Worm (Caenorhabditis elegans): Measurements from ENCODE around the gene srsx-17.

Gene srsx-17

DNA sequence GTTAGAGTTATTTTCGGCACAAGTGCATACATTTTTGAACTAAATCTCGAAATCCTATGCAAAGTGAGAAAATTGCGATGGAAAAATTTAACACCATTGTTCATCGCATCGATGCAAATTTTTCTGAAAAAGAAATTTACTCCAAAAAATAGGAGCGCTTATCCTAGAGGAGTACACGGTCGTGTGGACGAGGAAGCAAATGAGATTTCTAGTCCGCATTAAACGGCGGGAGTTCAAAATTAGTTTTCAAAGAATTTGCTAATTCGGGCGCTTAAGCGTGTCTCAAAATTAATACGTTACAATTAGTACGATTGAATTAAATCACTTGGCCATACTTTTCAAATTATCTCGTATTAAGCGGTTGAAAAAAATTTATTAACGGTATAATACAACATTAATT is 9.7 kb upstream of the srsx-17 start, which contains the start of gene lrpr-1 (continued):
- no peak for TF ChIP-seq sptf-1 (tag; optimal IDR thresholded peaks at IDR 0.05)
- peak; percentile 92 for TF ChIP-seq unc-98 (GFP tag; IDR thresholded peaks at IDR 0.05)
- no peak for TF ChIP-seq egl-27 (tag; optimal IDR thresholded peaks at IDR 0.05)
- no peak for TF ChIP-seq unc-130 (tag; optimal IDR thresholded peaks at IDR 0.05)
- peak in 2 of 6 experiments; percentile 16 to 35 for TF ChIP-seq elt-3 (tag; optimal IDR thresholded peaks at IDR 0.05)
- peak; percentile 72 for TF ChIP-seq mep-1 (tag; optimal IDR thresholded peaks at IDR 0.05)
- no peak for TF ChIP-seq pqm-1 (tag; optimal IDR thresholded peaks at IDR 0.05)
- no peak for TF ChIP-seq nhr-28 (tag; optimal IDR thresholded peaks at IDR 0.05)
- TF ChIP-seq efl-3 (GFP tag; optimal IDR thresholded peaks at IDR 0.05): peak; percentile 90

DNA sequence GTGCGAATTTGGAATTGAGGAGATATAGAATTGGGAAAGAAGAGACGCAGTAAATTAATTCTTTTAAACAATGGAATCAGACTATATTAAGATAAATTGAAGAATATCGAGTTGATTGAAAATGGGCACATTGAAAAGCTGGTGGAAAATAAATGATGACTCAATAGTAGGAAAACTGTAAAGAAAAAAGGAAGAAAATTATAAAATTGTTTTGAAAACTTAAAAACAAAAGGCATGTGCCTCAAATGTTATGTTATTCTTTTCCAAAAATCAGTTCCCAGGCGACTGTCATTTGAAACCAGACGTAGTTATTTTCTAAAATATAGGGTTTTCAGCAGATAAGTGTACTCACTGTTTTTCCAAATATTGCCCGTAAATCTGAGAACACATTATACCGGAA is 7.6 kb upstream of the srsx-17 start, which contains the start of gene C04E6.12:
Gene C04E6.12 (minus strand): TSS at position 101 of the 400 bp plus-strand sequence.
- TF ChIP-seq unc-30 (tag; optimal IDR thresholded peaks at IDR 0.05) (no peak), efl-3 (GFP tag; optimal IDR thresholded peaks at IDR 0.05) (no peak), ceh-88 (GFP tag; IDR thresholded peaks at IDR 0.05) (no peak), snu-23 (GFP tag; optimal IDR thresholded peaks at IDR 0.05) (no peak), sup-37 (GFP tag; optimal IDR thresholded peaks at IDR 0.05) (no peak), alr-1 (tag; optimal IDR thresholded peaks at IDR 0.05; ENCODE audit: borderline replicate concordance) (no peak), pax-3 (tag; optimal IDR thresholded peaks at IDR 0.05) (no peak), sptf-1 (tag; optimal IDR thresholded peaks at IDR 0.05) (no peak), sox-4 (tag; optimal IDR thresholded peaks at IDR 0.05) (no peak), ceh-8 (GFP tag; optimal IDR thresholded peaks at IDR 0.05) (no peak), ceh-82 (tag; optimal IDR thresholded peaks at IDR 0.05) (no peak), lin-13 (GFP tag; optimal IDR thresholded peaks at IDR 0.05) (no peak), pqm-1 (tag; optimal IDR thresholded peaks at IDR 0.05) (no peak)

DNA sequence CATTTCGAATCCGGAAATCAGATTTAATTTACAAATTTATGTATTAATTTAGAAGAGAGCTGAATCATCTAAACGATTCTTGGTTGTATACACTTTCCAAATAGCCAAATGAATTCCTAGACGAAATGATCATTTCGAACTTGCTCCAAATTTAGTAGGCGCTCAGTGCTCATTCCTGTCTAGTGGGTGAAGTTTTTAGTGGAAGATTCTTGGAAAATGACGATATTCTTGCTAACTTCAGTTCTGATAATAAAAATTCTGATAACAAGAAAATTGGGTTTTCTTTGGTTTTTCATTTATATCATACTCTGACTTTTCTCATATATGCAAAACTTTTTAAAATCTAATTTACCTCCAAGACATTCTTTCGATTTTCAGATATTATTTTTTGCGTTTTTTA is 5.7 kb upstream of the srsx-17 start:
- no peak for TF ChIP-seq ceh-82 (tag; optimal IDR thresholded peaks at IDR 0.05)
- peak; percentile 63 for TF ChIP-seq nhr-47 (tag; optimal IDR thresholded peaks at IDR 0.05)
- no peak for TF ChIP-seq F16B12.6 (tag; optimal IDR thresholded peaks at IDR 0.05)
- no peak for TF ChIP-seq fos-1 (tag; optimal IDR thresholded peaks at IDR 0.05)
- TF ChIP-seq ets-5 (GFP tag; IDR thresholded peaks at IDR 0.05): no peak
- no peak for TF ChIP-seq hlh-17 (GFP tag; optimal IDR thresholded peaks at IDR 0.05; ENCODE audit: borderline replicate concordance)
- TF ChIP-seq nhr-20 (tag; optimal IDR thresholded peaks at IDR 0.05): no peak
- TF ChIP-seq zag-1 (tag; optimal IDR thresholded peaks at IDR 0.05): no peak
- peak; percentile 38 for TF ChIP-seq fkh-8 (tag; optimal IDR thresholded peaks at IDR 0.05)
- no peak for TF ChIP-seq nhr-85 (tag)
- TF ChIP-seq elt-3 (tag; optimal IDR thresholded peaks at IDR 0.05): no peak
- TF ChIP-seq skn-1 (tag; optimal IDR thresholded peaks at IDR 0.05): no peak
- TF ChIP-seq tbx-2 (tag; optimal IDR thresholded peaks at IDR 0.05): no peak
- peak; percentile 75 for TF ChIP-seq dsc-1 (tag; optimal IDR thresholded peaks at IDR 0.05)
- TF ChIP-seq ceh-8 (GFP tag; optimal IDR thresholded peaks at IDR 0.05): no peak
- TF ChIP-seq nhr-71 (tag; optimal IDR thresholded peaks at IDR 0.05): peak; percentile 47

DNA sequence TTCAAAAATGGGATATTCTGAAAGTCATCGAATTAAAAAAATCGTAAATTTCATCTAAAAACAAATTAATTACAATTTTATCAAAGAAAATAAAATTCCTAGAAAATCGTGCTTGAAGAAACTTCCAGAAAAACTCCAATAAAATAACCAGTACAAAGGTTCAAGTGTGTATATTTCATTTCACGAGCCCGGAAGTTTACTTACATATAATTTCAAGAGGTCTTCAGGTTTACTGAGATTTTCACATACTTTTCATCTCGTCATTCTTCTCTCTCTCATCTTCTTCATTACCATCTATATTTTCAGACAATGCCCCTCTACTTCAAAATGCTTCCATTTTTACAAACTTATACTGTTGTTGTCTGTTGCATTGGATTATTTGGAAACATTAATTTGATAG is 5.2 kb upstream of the srsx-17 start, which contains the start of gene srsx-18:
Gene srsx-18 (plus strand): TSS at position 301 of the 400 bp plus-strand sequence.
- TF ChIP-seq isw-1 (GFP tag; IDR thresholded peaks at IDR 0.05) (no peak), unc-130 (tag; optimal IDR thresholded peaks at IDR 0.05) (no peak), C34B4.2 (tag; optimal IDR thresholded peaks at IDR 0.05) (no peak), efl-1 (optimal IDR thresholded peaks at IDR 0.05) (no peak), efl-1 (GFP tag; optimal IDR thresholded peaks at IDR 0.05 in 1 of 2) (peak in 1 of 2 experiments; percentile 70), lin-13 (GFP tag; optimal IDR thresholded peaks at IDR 0.05) (no peak)

DNA sequence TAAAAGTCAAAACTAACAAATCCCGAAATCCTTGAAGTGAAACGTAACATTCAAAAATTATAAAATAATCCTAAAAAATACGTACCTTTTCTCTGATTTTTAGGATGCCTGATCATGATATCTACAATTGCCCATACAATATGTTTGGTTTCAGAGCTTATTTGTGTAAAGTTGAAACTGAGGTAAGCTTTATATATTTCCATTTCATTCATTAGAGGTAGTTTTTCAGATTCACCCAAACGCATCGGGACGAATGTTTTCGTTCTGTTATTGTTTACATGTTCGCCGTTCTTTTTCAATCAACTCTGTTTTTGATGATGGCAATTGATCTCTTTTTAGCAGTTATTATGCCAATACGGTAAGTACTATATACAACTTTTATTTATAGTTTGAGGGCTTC is 559 bp downstream of the srsx-17 start:
- TF ChIP-seq lir-3 (tag; optimal IDR thresholded peaks at IDR 0.05; ENCODE audit: poor library complexity) (no peak), efl-1 (optimal IDR thresholded peaks at IDR 0.05) (no peak), efl-1 (GFP tag; optimal IDR thresholded peaks at IDR 0.05 in 1 of 2) (peak in 1 of 2 experiments; percentile 89)

All from whole organism, L1 larva.